Worm (Caenorhabditis elegans) whole organism, L2 larva: ENCODE results near the gene Y37D8A.26.

Experiments used
- alr-1 ChIP-seq: fragments of 150-350 bp; optimal IDR thresholded peaks from 2 replicates; lab custom pipeline; 2014; ENCODE audit warnings: missing biosample characterization, missing genetic modification characterization
- lin-39 ChIP-seq: fragments of 150-350 bp; optimal IDR thresholded peaks from 2 replicates; lab custom pipeline; 2014; ENCODE audit warnings: missing biosample characterization, missing genetic modification reagents, missing genetic modification characterization
- lsy-2 ChIP-seq, 2 experiments: fragments of 150-350 bp in 1 of 2; sonication (generic microtip) in 1 of 2; optimal IDR thresholded peaks; 2 replicates each; lab custom pipeline; 2014 to 2017; ENCODE audit warnings: missing biosample characterization in 2 of 2, missing genetic modification characterization in 2 of 2
- nhr-25 ChIP-seq: fragments of 150-350 bp; sonication (generic microtip); optimal IDR thresholded peaks from 3 replicates; lab custom pipeline; 2014; ENCODE audit warnings: missing biosample characterization, missing genetic modification characterization
- nhr-77 ChIP-seq: fragments of 150-350 bp; optimal IDR thresholded peaks from 2 replicates; lab custom pipeline; 2014; ENCODE audit warnings: missing biosample characterization, missing genetic modification characterization
- unc-62 ChIP-seq: fragments of 150-350 bp; optimal IDR thresholded peaks from 2 replicates; lab custom pipeline; 2014; ENCODE audit warnings: missing biosample characterization, missing genetic modification reagents, missing genetic modification characterization
- zag-1 ChIP-seq: fragments of 150-350 bp; optimal IDR thresholded peaks from 2 replicates; lab custom pipeline; 2014; ENCODE audit warnings: missing biosample characterization, missing genetic modification characterization

DNA sequence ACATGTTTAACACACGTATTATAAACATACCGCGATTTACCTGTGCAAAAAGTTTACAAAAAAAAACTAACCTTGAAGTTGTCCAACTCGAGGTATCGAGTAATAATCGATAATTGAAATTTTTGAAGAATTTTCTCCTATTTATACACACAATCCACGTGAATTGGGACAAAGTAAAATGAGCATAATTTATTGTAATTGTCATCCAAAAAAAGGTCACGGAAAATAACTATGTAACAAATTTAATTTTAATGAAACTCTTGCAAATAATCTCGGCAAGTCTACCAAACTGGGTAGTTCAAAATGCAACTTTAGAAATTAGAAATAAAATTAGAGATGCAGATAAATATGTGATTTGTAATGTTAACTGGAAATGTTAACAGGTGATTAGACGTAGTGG is 1.1 kb downstream of the Y37D8A.26 start, which contains the start of gene Y37D8A.5:
- TF ChIP-seq unc-62 (GFP tag; lab: Kevin White, UChicago) (no peak), lin-39 (tag; lab: Kevin White, UChicago) (no peak), nhr-25 (no peak), lsy-2 (tag; optimal IDR thresholded peaks at IDR 0.05; lab: Kevin White, UChicago) (no peak), alr-1 (tag; lab: Kevin White, UChicago) (no peak), zag-1 (tag; lab: Kevin White, UChicago) (no peak), nhr-77 (tag; lab: Kevin White, UChicago) (no peak)
